Fruit fly (Drosophila melanogaster) whole organism, embryonic: Measurements from ENCODE around the gene CG32278.
A peak's percentile ranks its signal among the peaks of the same experiment; 100 is the strongest.

ENCODE experiments used
- Antp ChIP-seq: fragments of 200-800 bp; sonication (Bioruptor generic); optimal IDR thresholded peaks from 3 replicates; lab custom pipeline; 2016; ENCODE audit warnings: missing biosample characterization, missing genetic modification characterization
- Bdp1 ChIP-seq: fragments of 200-800 bp; sonication (Bioruptor generic); optimal IDR thresholded peaks from 3 replicates; lab custom pipeline; 2016; ENCODE audit warnings: missing biosample characterization, missing genetic modification characterization
- CG10959 ChIP-seq: fragments of 200-800 bp; sonication (Bioruptor generic); IDR thresholded peaks from 2 replicates; pipeline ENCODE4 v1.3.6; 2022; ENCODE audit warnings: missing biosample characterization, missing genetic modification characterization
- CG11504 ChIP-seq: fragments of 200-800 bp; sonication (Bioruptor generic); optimal IDR thresholded peaks from 3 replicates; lab custom pipeline; 2019; ENCODE audit warnings: missing biosample characterization, mild to moderate bottlenecking, missing genetic modification characterization, moderate library complexity
- CG12659 ChIP-seq: fragments of 200-800 bp; sonication (Bioruptor generic); optimal IDR thresholded peaks from 3 replicates; lab custom pipeline; 2017; ENCODE audit warnings: mild to moderate bottlenecking, missing biosample characterization, missing genetic modification reagents, missing genetic modification characterization
- CG1647 ChIP-seq: fragments of 200-800 bp; sonication (Bioruptor generic); optimal IDR thresholded peaks from 3 replicates; lab custom pipeline; 2016; ENCODE audit warnings: missing biosample characterization, missing genetic modification characterization
- CG17328 ChIP-seq: fragments of 200-800 bp; sonication (Bioruptor generic); IDR thresholded peaks from 2 replicates; pipeline ENCODE4 v1.3.6; 2022; ENCODE audit warnings: missing biosample characterization, missing genetic modification characterization
- CG2202 ChIP-seq: fragments of 200-800 bp; sonication (Bioruptor generic); optimal IDR thresholded peaks from 2 replicates; lab custom pipeline; 2018; ENCODE audit warnings: missing biosample characterization, mild to moderate bottlenecking, missing genetic modification characterization
- CG31388 ChIP-seq: fragments of 200-800 bp; sonication (Bioruptor generic); optimal IDR thresholded peaks from 2 replicates; lab custom pipeline; 2016; ENCODE audit warnings: missing biosample characterization, missing genetic modification characterization
- CG32532 ChIP-seq: fragments of 200-800 bp; sonication (Bioruptor generic); IDR thresholded peaks from 2 replicates; pipeline ENCODE4 v1.3.6; 2022; ENCODE audit warnings: missing biosample characterization, missing genetic modification characterization
- CG32767 ChIP-seq: fragments of 200-800 bp; sonication (Bioruptor generic); IDR thresholded peaks from 2 replicates; pipeline ENCODE4 v1.3.6; 2022; ENCODE audit warnings: missing biosample characterization, missing genetic modification characterization
- CG32772 ChIP-seq: fragments of 200-800 bp; sonication (Bioruptor generic); IDR thresholded peaks from 2 replicates; pipeline ENCODE4 v1.3.6; 2022; ENCODE audit warnings: missing biosample characterization, missing genetic modification characterization
- CG3407 ChIP-seq: fragments of 200-800 bp; sonication (Bioruptor generic); optimal IDR thresholded peaks from 2 replicates; lab custom pipeline; 2018; ENCODE audit warnings: missing biosample characterization, mild to moderate bottlenecking, missing genetic modification characterization
- CG3847 ChIP-seq: fragments of 200-800 bp; sonication (Bioruptor generic); IDR thresholded peaks from 2 replicates; pipeline ENCODE4 v1.3.6; 2022; ENCODE audit warnings: missing biosample characterization, missing genetic modification characterization
- CG4617 ChIP-seq: fragments of 200-800 bp; sonication (Bioruptor generic); optimal IDR thresholded peaks from 3 replicates; lab custom pipeline; 2016; ENCODE audit warnings: missing biosample characterization, missing genetic modification characterization, borderline replicate concordance
- CG5245 ChIP-seq: fragments of 200-800 bp; sonication (Bioruptor generic); optimal IDR thresholded peaks from 3 replicates; lab custom pipeline; 2016; ENCODE audit warnings: missing biosample characterization, missing genetic modification characterization
- CG6175 ChIP-seq: fragments of 200-800 bp; sonication (Bioruptor generic); IDR thresholded peaks from 3 replicates; pipeline ENCODE4 v1.3.6; 2022; ENCODE audit warnings: missing biosample characterization, missing genetic modification characterization
- CG7271 ChIP-seq: fragments of 200-800 bp; sonication (Bioruptor generic); optimal IDR thresholded peaks from 2 replicates; lab custom pipeline; 2018; ENCODE audit warnings: missing biosample characterization, mild to moderate bottlenecking, missing genetic modification characterization, moderate library complexity
- CG7786 ChIP-seq: fragments of 200-800 bp; sonication (Bioruptor generic); optimal IDR thresholded peaks from 2 replicates; lab custom pipeline; 2016; ENCODE audit warnings: missing biosample characterization, missing genetic modification characterization
- CG8944 ChIP-seq: fragments of 200-800 bp; sonication (Bioruptor generic); optimal IDR thresholded peaks from 3 replicates; lab custom pipeline; 2016; ENCODE audit warnings: missing biosample characterization, missing genetic modification characterization
- CrebB ChIP-seq: fragments of 200-800 bp; sonication (Bioruptor generic); optimal IDR thresholded peaks from 3 replicates; lab custom pipeline; 2018; ENCODE audit warnings: missing biosample characterization, mild to moderate bottlenecking, missing genetic modification characterization
- Dfd ChIP-seq, 2 experiments: fragments of >200 bp; optimal IDR thresholded peaks; 2 replicates each; lab custom pipeline; 2017; ENCODE audit warnings: missing biosample characterization in 2 of 2, missing genetic modification characterization in 2 of 2
- Dll ChIP-seq: fragments of 200-800 bp; sonication (Bioruptor generic); IDR thresholded peaks from 4 replicates; pipeline ENCODE4 v1.3.6; 2022; ENCODE audit warnings: missing biosample characterization, missing genetic modification characterization; ENCODE audit not compliant: partially characterized antibody
- Fer2 ChIP-seq: fragments of 200-800 bp; sonication (Bioruptor generic); optimal IDR thresholded peaks from 2 replicates; lab custom pipeline; 2018; ENCODE audit warnings: missing biosample characterization, mild to moderate bottlenecking, missing genetic modification characterization, moderate library complexity
- HmgD ChIP-seq: fragments of 200-800 bp; sonication (Bioruptor generic); optimal IDR thresholded peaks from 3 replicates; lab custom pipeline; 2016; ENCODE audit warnings: missing biosample characterization, missing genetic modification characterization
- NfI ChIP-seq: fragments of 200-800 bp; sonication (Bioruptor generic); optimal IDR thresholded peaks from 3 replicates; lab custom pipeline; 2018; ENCODE audit warnings: missing biosample characterization, mild to moderate bottlenecking, missing genetic modification characterization, moderate library complexity
- Optix ChIP-seq: fragments of 200-800 bp; sonication (Bioruptor generic); IDR thresholded peaks from 3 replicates; pipeline ENCODE4 v1.3.6; 2022; ENCODE audit warnings: missing biosample characterization, missing genetic modification characterization
- Scr ChIP-seq: fragments of 200-800 bp; sonication (Bioruptor generic); IDR thresholded peaks from 2 replicates; pipeline ENCODE4 v1.3.6; 2022; ENCODE audit warnings: missing biosample characterization, missing genetic modification characterization; ENCODE audit not compliant: partially characterized antibody
- Usf ChIP-seq: fragments of 200-800 bp; sonication (Bioruptor generic); optimal IDR thresholded peaks from 2 replicates; lab custom pipeline; 2017; ENCODE audit warnings: missing genotype, missing biosample characterization, missing genetic modification characterization
- YL-1 ChIP-seq: fragments of 200-800 bp; sonication (Bioruptor generic); optimal IDR thresholded peaks from 3 replicates; lab custom pipeline; 2017; ENCODE audit warnings: missing biosample characterization, mild to moderate bottlenecking, missing genetic modification characterization
- ap ChIP-seq: fragments of 200-800 bp; sonication (Bioruptor generic); IDR thresholded peaks from 2 replicates; pipeline ENCODE4 v1.3.6; 2022; ENCODE audit warnings: missing biosample characterization, missing genetic modification characterization
- ara ChIP-seq: fragments of 200-800 bp; sonication (Bioruptor generic); IDR thresholded peaks from 2 replicates; pipeline ENCODE4 v1.3.6; 2022; ENCODE audit warnings: missing biosample characterization, missing genetic modification characterization
- bsh ChIP-seq, 2 experiments: fragments of 200-800 bp; sonication (Bioruptor generic); optimal IDR thresholded peaks; 2 replicates each; lab custom pipeline; 2017 to 2018; ENCODE audit warnings: mild to moderate bottlenecking in 2 of 2, missing biosample characterization in 2 of 2, missing genetic modification characterization in 2 of 2, moderate library complexity in 1 of 2
- caup ChIP-seq: fragments of 200-800 bp; sonication (Bioruptor generic); optimal IDR thresholded peaks from 3 replicates; lab custom pipeline; 2017; ENCODE audit warnings: missing biosample characterization, mild to moderate bottlenecking, missing genetic modification characterization, moderate library complexity; ENCODE audit not compliant: severe bottlenecking
- ci ChIP-seq: fragments of 200-800 bp; sonication (Bioruptor generic); IDR thresholded peaks from 3 replicates; pipeline ENCODE4 v1.3.6; 2022; ENCODE audit warnings: missing biosample characterization, missing genetic modification characterization
- fd3F ChIP-seq: fragments of 200-800 bp; sonication (Bioruptor generic); optimal IDR thresholded peaks from 2 replicates; lab custom pipeline; 2018; ENCODE audit warnings: missing biosample characterization, mild to moderate bottlenecking, missing genetic modification characterization, moderate library complexity
- fu2 ChIP-seq: fragments of 200-800 bp; sonication (Bioruptor generic); optimal IDR thresholded peaks from 2 replicates; lab custom pipeline; 2016; ENCODE audit warnings: missing biosample characterization, missing genetic modification characterization
- gro ChIP-seq: fragments of 200-800 bp; sonication (Bioruptor generic); optimal IDR thresholded peaks from 2 replicates; lab custom pipeline; 2016; ENCODE audit warnings: missing biosample characterization, missing genetic modification characterization
- lmd ChIP-seq: fragments of 200-800 bp; sonication (Bioruptor generic); IDR thresholded peaks from 2 replicates; pipeline ENCODE4 v1.3.6; 2022; ENCODE audit warnings: missing biosample characterization, missing genetic modification characterization
- lov ChIP-seq, 2 experiments: fragments of 200-800 bp in 1 of 2; fragments of >200 bp in 1 of 2; sonication (Bioruptor generic) in 1 of 2; IDR thresholded peaks in 1 of 2; optimal IDR thresholded peaks in 1 of 2; 2 replicates in 1 of 2; 3 replicates in 1 of 2; pipeline versions ENCODE4 v1.3.6 to Lab custom; 2017 to 2022; ENCODE audit warnings: missing biosample characterization in 1 of 2, missing genetic modification characterization in 1 of 2
- pb ChIP-seq: fragments of 200-800 bp; sonication (Bioruptor generic); optimal IDR thresholded peaks from 3 replicates; lab custom pipeline; 2016; ENCODE audit warnings: missing biosample characterization, missing genetic modification characterization
- pho ChIP-seq: fragments of 200-800 bp; sonication (Bioruptor generic); optimal IDR thresholded peaks from 2 replicates; lab custom pipeline; 2016; ENCODE audit warnings: missing biosample characterization, missing genetic modification characterization
- prd ChIP-seq, 3 experiments: fragments of >200 bp in 2 of 3; fragments of 200-800 bp in 1 of 3; sonication (Bioruptor generic) in 1 of 3; optimal IDR thresholded peaks in 2 of 3; IDR thresholded peaks in 1 of 3; 2 replicates in 2 of 3; 3 replicates in 1 of 3; pipeline versions ENCODE4 v1.3.6 to Lab custom; 2017 to 2022; ENCODE audit warnings: missing biosample characterization in 1 of 3, missing genetic modification characterization in 1 of 3
- ro ChIP-seq: fragments of 200-800 bp; sonication (Bioruptor generic); IDR thresholded peaks from 2 replicates; pipeline ENCODE4 v1.3.6; 2022; ENCODE audit warnings: missing biosample characterization, missing genetic modification characterization
- sens-2 ChIP-seq: fragments of 200-800 bp; sonication (Bioruptor generic); IDR thresholded peaks from 2 replicates; pipeline ENCODE4 v1.3.6; 2022; ENCODE audit warnings: missing biosample characterization, missing genetic modification characterization
- slou ChIP-seq: fragments of 200-800 bp; sonication (Bioruptor generic); optimal IDR thresholded peaks from 3 replicates; lab custom pipeline; 2016; ENCODE audit warnings: missing biosample characterization, missing genetic modification characterization
- sqz ChIP-seq: fragments of 200-800 bp; sonication (Bioruptor generic); optimal IDR thresholded peaks from 3 replicates; lab custom pipeline; 2018; ENCODE audit warnings: missing biosample characterization, mild to moderate bottlenecking, missing genetic modification characterization
- zen ChIP-seq: fragments of 200-800 bp; sonication (Bioruptor generic); optimal IDR thresholded peaks from 3 replicates; lab custom pipeline; 2018; ENCODE audit warnings: missing biosample characterization, mild to moderate bottlenecking, missing genetic modification characterization, moderate library complexity
- zf30C ChIP-seq: fragments of 200-800 bp; sonication (Bioruptor generic); optimal IDR thresholded peaks from 3 replicates; lab custom pipeline; 2018; ENCODE audit warnings: missing biosample characterization, mild to moderate bottlenecking, missing genetic modification characterization

The CG32278 gene

DNA sequence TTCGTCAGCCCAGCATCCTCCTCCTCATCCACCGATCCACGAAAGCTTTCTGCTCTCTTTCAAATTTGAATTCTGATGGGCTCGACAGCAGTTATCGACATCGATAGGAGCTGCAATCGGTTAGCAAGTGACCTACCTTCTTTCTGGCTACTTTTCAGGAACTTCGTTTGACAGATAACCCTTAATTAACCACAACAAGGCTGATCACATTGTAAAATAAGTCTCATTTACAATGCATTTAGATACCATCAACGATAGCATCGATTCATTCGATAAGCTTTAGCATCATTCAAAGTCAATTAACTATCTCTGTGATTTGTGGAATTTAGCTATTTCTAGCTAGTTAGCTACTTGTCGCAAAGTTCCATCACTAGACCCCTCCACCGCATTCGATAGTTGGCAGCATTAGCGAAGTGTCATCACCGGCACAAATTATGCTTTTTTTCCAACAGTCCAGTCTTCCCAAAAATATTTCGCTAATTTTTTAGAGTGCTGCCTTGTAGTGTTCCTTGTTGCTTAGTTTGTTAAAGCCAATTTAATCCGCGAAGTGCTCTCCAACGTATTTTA, 9.5 kb downstream of the CG32278 start, which contains the start of the genes MnM and Girdin:
TSS of gene MnM (minus strand) at position 51 of the 567 bp plus-strand sequence.
TSS of gene Girdin (plus strand) at position 401 of the 567 bp plus-strand sequence.
- TF ChIP-seq CG31388 (GFP tag; lab: Kevin White, UChicago) (peak; percentile 17), CG32772 (GFP tag; lab: Robert Waterston, UW) (peak; percentile 44; the same call in 1 of the 2 replicates), slou (GFP tag; lab: Kevin White, UChicago) (no peak), CG3407 (GFP tag; lab: Kevin White, UChicago) (no peak), pb (peak; percentile 53), CG10959 (no peak), CG17328 (GFP tag; lab: Robert Waterston, UW) (no peak), Usf (GFP tag; lab: Kevin White, UChicago) (no peak), NfI (GFP tag; lab: Kevin White, UChicago) (peak; percentile 53), lov (optimal IDR thresholded peaks at IDR 0.05; lab: Kevin White, UChicago) (no peak), lov (GFP tag; IDR thresholded peaks at IDR 0.05; lab: Robert Waterston, UW) (no peak), prd (optimal IDR thresholded peaks at IDR 0.05; lab: Kevin White, UChicago) (no peak), prd (GFP tag; IDR thresholded peaks at IDR 0.05; lab: Robert Waterston, UW) (peak; percentile 53; the same call in 1 of the 3 replicates), pho (GFP tag; lab: Kevin White, UChicago) (peak; percentile 86), Optix (GFP tag; lab: Robert Waterston, UW) (no peak), CG32532 (peak; percentile 53; the same call in 1 of the 2 replicates), YL-1 (GFP tag; lab: Kevin White, UChicago) (peak; percentile 19), ara (GFP tag; lab: Robert Waterston, UW) (peak; percentile 30; the same call in 1 of the 2 replicates), fd3F (GFP tag; lab: Kevin White, UChicago) (peak; percentile 43), caup (GFP tag; lab: Kevin White, UChicago) (no peak), CG11504 (tag; lab: Kevin White, UChicago) (no peak), CG32767 (no peak), Fer2 (tag; lab: Kevin White, UChicago) (peak; percentile 24), CG6175 (GFP tag; lab: Robert Waterston, UW) (peak; percentile 67; the same call in 2 of the 3 replicates), Scr (GFP tag; lab: Robert Waterston, UW) (peak; percentile 92), CG5245 (GFP tag; lab: Kevin White, UChicago) (peak; percentile 55), sens-2 (GFP tag; lab: Robert Waterston, UW) (no peak), CG4617 (GFP tag; lab: Kevin White, UChicago) (peak; percentile 84), ro (GFP tag; lab: Robert Waterston, UW) (no peak), HmgD (peak; percentile 95), sqz (GFP tag; lab: Kevin White, UChicago) (no peak), ci (GFP tag; lab: Robert Waterston, UW) (peak; percentile 53; the same call in 1 of the 3 replicates), CG3847 (GFP tag; lab: Robert Waterston, UW) (peak; percentile 73), Antp (GFP tag; lab: Kevin White, UChicago) (peak; percentile 82), CG12659 (GFP tag; lab: Kevin White, UChicago) (peak; percentile 82), CG2202 (tag; lab: Kevin White, UChicago) (no peak), gro (GFP tag; lab: Kevin White, UChicago) (peak; percentile 63), Dll (GFP tag; lab: Robert Waterston, UW) (peak; percentile 93), CG7786 (GFP tag; lab: Kevin White, UChicago) (peak; percentile 86), CG1647 (GFP tag; lab: Kevin White, UChicago) (peak; percentile 23), CG7271 (tag; lab: Kevin White, UChicago) (no peak), fu2 (GFP tag; lab: Kevin White, UChicago) (peak; percentile 82), Dfd (GFP tag; optimal IDR thresholded peaks at IDR 0.05; lab: Kevin White, UChicago) (no peak), zen (tag; lab: Kevin White, UChicago) (peak; percentile 54), CG8944 (peak; percentile 66), Bdp1 (GFP tag; lab: Kevin White, UChicago) (peak; percentile 54), ap (GFP tag; lab: Robert Waterston, UW) (no peak), CrebB (tag; lab: Kevin White, UChicago) (peak; percentile 12), lmd (GFP tag; lab: Robert Waterston, UW) (peak; percentile 56), zf30C (GFP tag; lab: Kevin White, UChicago) (no peak), bsh (GFP tag; optimal IDR thresholded peaks at IDR 0.05; lab: Kevin White, UChicago) (peak in 1 of 2 experiments; percentile 41)
